Worm (Caenorhabditis elegans) whole organism, late embryonic: Measurements from ENCODE around the gene C42C1.19.

Source experiments
- C08G9.2 ChIP-seq: sonication (generic microtip); optimal IDR thresholded peaks from 2 replicates; lab custom pipeline; 2016; ENCODE audit warnings: mild to moderate bottlenecking, missing genetic modification characterization, moderate library complexity, missing compliant biosample characterization
- C38D4.7 ChIP-seq: fragments of 200-800 bp; sonication (Bioruptor generic); optimal IDR thresholded peaks from 2 replicates; lab custom pipeline; 2018; ENCODE audit warnings: mild to moderate bottlenecking, missing genetic modification characterization, moderate library complexity, missing compliant biosample characterization
- K09A11.1 ChIP-seq: sonication (generic microtip); optimal IDR thresholded peaks from 2 replicates; lab custom pipeline; 2017; ENCODE audit warnings: antibody characterized with exemption, mild to moderate bottlenecking, missing genetic modification characterization, missing compliant biosample characterization; ENCODE audit not compliant: insufficient read depth
- Y22D7AL.16 ChIP-seq: sonication (generic microtip); optimal IDR thresholded peaks from 2 replicates; lab custom pipeline; 2016; ENCODE audit warnings: missing genetic modification characterization, missing compliant biosample characterization
- ama-1 ChIP-seq: fragments of 150-350 bp; optimal IDR thresholded peaks from 2 replicates; lab custom pipeline; 2014
- ceh-14 ChIP-seq: sonication (generic microtip); optimal IDR thresholded peaks from 2 replicates; lab custom pipeline; 2016; ENCODE audit warnings: missing genotype, missing genetic modification characterization, missing compliant biosample characterization
- ceh-18 ChIP-seq: sonication (generic microtip); optimal IDR thresholded peaks from 2 replicates; lab custom pipeline; 2016; ENCODE audit warnings: missing genetic modification characterization, missing compliant biosample characterization
- ceh-19 ChIP-seq: fragments of 200-800 bp; sonication (Bioruptor generic); optimal IDR thresholded peaks from 2 replicates; lab custom pipeline; 2018; ENCODE audit warnings: mild to moderate bottlenecking, missing genetic modification characterization, missing compliant biosample characterization
- ceh-22 ChIP-seq: sonication (generic microtip); optimal IDR thresholded peaks from 2 replicates; lab custom pipeline; 2017; ENCODE audit warnings: missing biosample characterization, missing genetic modification characterization
- ceh-24 ChIP-seq: sonication (generic microtip); optimal IDR thresholded peaks from 2 replicates; lab custom pipeline; 2016; ENCODE audit warnings: mild to moderate bottlenecking, missing genetic modification characterization, missing compliant biosample characterization
- ceh-31 ChIP-seq: sonication (generic microtip); optimal IDR thresholded peaks from 2 replicates; lab custom pipeline; 2016; ENCODE audit warnings: missing genetic modification characterization, missing compliant biosample characterization
- ceh-34 ChIP-seq: sonication (generic microtip); optimal IDR thresholded peaks from 2 replicates; lab custom pipeline; 2016; ENCODE audit warnings: mild to moderate bottlenecking, missing genetic modification characterization, missing compliant biosample characterization
- ceh-45 ChIP-seq: fragments of 200-800 bp; sonication (Bioruptor generic); IDR thresholded peaks from 2 replicates; pipeline ENCODE4 v1.3.6; 2022; ENCODE audit warnings: missing genetic modification reagents, missing genetic modification characterization, missing compliant biosample characterization
- ceh-48 ChIP-seq: sonication (generic microtip); optimal IDR thresholded peaks from 2 replicates; lab custom pipeline; 2016; ENCODE audit warnings: missing genetic modification characterization, inconsistent platforms, missing compliant biosample characterization
- dmd-4 ChIP-seq: sonication (generic microtip); optimal IDR thresholded peaks from 2 replicates; lab custom pipeline; 2016; ENCODE audit warnings: borderline replicate concordance, missing genetic modification characterization, missing compliant biosample characterization
- dve-1 ChIP-seq: sonication (generic microtip); optimal IDR thresholded peaks from 2 replicates; lab custom pipeline; 2017; ENCODE audit warnings: antibody characterized with exemption, mild to moderate bottlenecking, missing genetic modification characterization, missing compliant biosample characterization
- elt-4 ChIP-seq: sonication (generic microtip); optimal IDR thresholded peaks from 2 replicates; lab custom pipeline; 2016; ENCODE audit warnings: missing genetic modification characterization, missing compliant biosample characterization
- ets-4 ChIP-seq: sonication (generic microtip); optimal IDR thresholded peaks from 2 replicates; lab custom pipeline; 2016; ENCODE audit warnings: missing genetic modification characterization, missing compliant biosample characterization
- hlh-13 ChIP-seq: fragments of 200-800 bp; sonication (Bioruptor generic); optimal IDR thresholded peaks from 2 replicates; lab custom pipeline; 2018; ENCODE audit warnings: mild to moderate bottlenecking, missing genetic modification characterization, missing compliant biosample characterization
- hlh-15 ChIP-seq: sonication (generic microtip); optimal IDR thresholded peaks from 2 replicates; lab custom pipeline; 2016; ENCODE audit warnings: missing genetic modification characterization, missing compliant biosample characterization
- lim-6 ChIP-seq: sonication (generic microtip); optimal IDR thresholded peaks from 2 replicates; lab custom pipeline; 2016; ENCODE audit warnings: missing genetic modification characterization, missing compliant biosample characterization
- lin-11 ChIP-seq: fragments of 200-800 bp; sonication (Bioruptor generic); optimal IDR thresholded peaks from 2 replicates; lab custom pipeline; 2018; ENCODE audit warnings: mild to moderate bottlenecking, missing genetic modification characterization, missing compliant biosample characterization
- madf-2 ChIP-seq: sonication (generic microtip); optimal IDR thresholded peaks from 2 replicates; lab custom pipeline; 2017; ENCODE audit warnings: missing genetic modification characterization, missing compliant biosample characterization
- nfya-1 ChIP-seq: sonication (generic microtip); optimal IDR thresholded peaks from 2 replicates; lab custom pipeline; 2017; ENCODE audit warnings: missing genetic modification characterization, mild to moderate bottlenecking, missing compliant biosample characterization, antibody characterized with exemption, moderate library complexity
- npax-4 ChIP-seq: sonication (generic microtip); optimal IDR thresholded peaks from 2 replicates; lab custom pipeline; 2016; ENCODE audit warnings: missing genetic modification characterization, missing compliant biosample characterization
- pag-3 ChIP-seq: sonication (generic microtip); optimal IDR thresholded peaks from 2 replicates; lab custom pipeline; 2016; ENCODE audit warnings: missing compliant biosample characterization, missing genetic modification characterization, borderline replicate concordance
- pha-4 ChIP-seq: fragments of 150-350 bp; optimal IDR thresholded peaks from 2 replicates; lab custom pipeline; 2018; ENCODE audit warnings: missing biosample characterization, missing genetic modification reagents, missing genetic modification characterization
- pros-1 ChIP-seq: fragments of 150-350 bp; optimal IDR thresholded peaks from 2 replicates; lab custom pipeline; 2014; ENCODE audit warnings: missing biosample characterization, missing genetic modification reagents, missing genetic modification characterization
- ref-2 ChIP-seq: sonication (generic microtip); optimal IDR thresholded peaks from 2 replicates; lab custom pipeline; 2016; ENCODE audit warnings: missing genetic modification characterization, missing compliant biosample characterization
- rnt-1 ChIP-seq: sonication (generic microtip); optimal IDR thresholded peaks from 2 replicates; lab custom pipeline; 2016; ENCODE audit warnings: missing genetic modification characterization, missing compliant biosample characterization
- sox-4 ChIP-seq: sonication (generic microtip); optimal IDR thresholded peaks from 2 replicates; lab custom pipeline; 2017; ENCODE audit warnings: mild to moderate bottlenecking, missing genetic modification characterization, inconsistent platforms, missing compliant biosample characterization
- syd-9 ChIP-seq: sonication (generic microtip); optimal IDR thresholded peaks from 2 replicates; lab custom pipeline; 2016; ENCODE audit warnings: mild to moderate bottlenecking, missing genetic modification characterization, moderate library complexity, missing compliant biosample characterization
- tbx-2 ChIP-seq: sonication (generic microtip); optimal IDR thresholded peaks from 2 replicates; lab custom pipeline; 2016; ENCODE audit warnings: missing genetic modification characterization, missing compliant biosample characterization
- unc-42 ChIP-seq: sonication (generic microtip); optimal IDR thresholded peaks from 2 replicates; lab custom pipeline; 2016; ENCODE audit warnings: missing genotype, missing genetic modification characterization, missing compliant biosample characterization
- unc-86 ChIP-seq: sonication (generic microtip); optimal IDR thresholded peaks from 2 replicates; lab custom pipeline; 2016; ENCODE audit warnings: missing genetic modification characterization, missing compliant biosample characterization
- zip-5 ChIP-seq: sonication (generic microtip); optimal IDR thresholded peaks from 2 replicates; lab custom pipeline; 2016; ENCODE audit warnings: missing genetic modification characterization, missing compliant biosample characterization

C42C1.19 gene

ce11 chrIV:12334142-12334541, 51.6 kb downstream of the C42C1.19 start:
- no peak for TF ChIP-seq ama-1 (lab: Kevin White, UChicago)
- no peak for TF ChIP-seq K09A11.1
- no peak for TF ChIP-seq sox-4

DNA sequence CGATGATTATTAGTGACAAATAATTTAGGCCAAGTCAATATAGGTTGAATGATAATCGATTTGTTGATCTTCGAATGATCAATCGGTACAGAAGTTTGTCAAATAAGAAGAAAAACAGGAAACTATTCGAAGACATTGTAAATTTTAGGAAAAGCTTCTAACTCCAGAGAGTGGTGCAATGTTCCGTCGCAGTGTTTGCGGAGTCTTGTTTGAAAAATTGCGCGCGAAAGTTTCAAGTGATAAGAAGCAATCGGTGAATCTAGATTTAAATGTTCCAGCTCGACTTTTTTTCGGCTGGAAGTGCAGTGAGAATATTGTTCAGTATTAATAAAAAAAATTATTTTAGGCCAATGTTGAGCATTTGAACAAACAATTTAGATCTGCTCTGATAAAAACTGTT, 52.2 kb downstream of the C42C1.19 start:
- TF ChIP-seq syd-9 (tag; lab: Kevin White, UChicago) = no peak
- TF ChIP-seq pha-4 (tag; lab: Kevin White, UChicago) = no peak
- no peak for TF ChIP-seq C08G9.2 (tag; lab: Kevin White, UChicago)
- no peak for TF ChIP-seq ceh-14 (tag; lab: Kevin White, UChicago)
- TF ChIP-seq elt-4 (tag; lab: Kevin White, UChicago) = no peak
- no peak for TF ChIP-seq unc-42 (tag; lab: Kevin White, UChicago)
- TF ChIP-seq ets-4 = no peak
- no peak for TF ChIP-seq unc-86
- no peak for TF ChIP-seq dve-1 (tag; lab: Kevin White, UChicago)

DNA sequence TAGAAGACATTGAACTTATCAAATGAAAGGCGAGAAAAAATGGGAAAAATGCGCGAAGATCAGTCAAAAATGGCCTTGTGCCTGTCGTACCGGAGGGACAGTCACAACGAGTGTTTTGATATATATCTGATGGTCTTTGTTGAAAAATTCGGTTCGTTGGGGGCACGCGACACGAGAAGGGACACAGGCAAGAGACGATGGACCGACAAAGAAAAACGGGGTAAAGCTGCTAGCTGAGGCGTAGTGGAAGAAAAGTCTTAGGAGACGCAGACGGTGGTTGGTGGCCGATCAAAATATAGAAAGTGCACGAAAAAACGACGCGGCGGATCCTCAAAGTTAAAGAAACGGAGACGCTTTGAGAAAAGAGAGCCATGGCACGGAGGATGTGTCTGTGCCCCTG, 52.7 kb downstream of the C42C1.19 start:
- TF ChIP-seq tbx-2 (tag; lab: Kevin White, UChicago) (peak; percentile 21), ceh-18 (tag; lab: Kevin White, UChicago) (peak; percentile 36), pha-4 (tag; lab: Kevin White, UChicago) (no peak), rnt-1 (tag; lab: Kevin White, UChicago) (peak; percentile 30), nfya-1 (peak; percentile 30)
- TF ChIP-seq, all 69 proteins: peak for 4

DNA sequence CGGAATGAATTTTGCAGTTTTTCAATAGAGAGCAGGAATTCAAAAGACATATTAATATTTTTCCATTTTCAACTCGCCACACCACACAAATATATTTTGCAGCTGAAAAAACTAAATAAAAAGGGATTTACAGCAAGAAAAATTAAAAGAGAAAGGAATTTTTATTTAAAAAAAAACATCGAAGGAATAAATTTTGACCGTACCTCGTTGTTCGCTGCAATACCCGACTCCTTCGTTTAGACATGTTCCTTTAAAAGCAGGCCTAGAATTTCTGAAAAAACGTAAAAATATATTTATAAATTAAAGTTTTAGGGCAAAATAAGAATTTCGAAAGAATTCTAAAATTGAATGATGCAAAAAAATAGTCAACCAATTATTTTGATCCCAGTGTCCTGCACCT, 53.3 kb downstream of the C42C1.19 start, which contains the start of gene F19B6.1:
Gene F19B6.1, minus strand, starts transcription at position 278 of the 400 bp plus-strand sequence.
- TF ChIP-seq hlh-15 (no peak), hlh-13 (GFP tag; lab: Kevin White, UChicago) (no peak), npax-4 (tag; lab: Kevin White, UChicago) (no peak), C38D4.7 (GFP tag; lab: Kevin White, UChicago) (no peak), unc-42 (tag; lab: Kevin White, UChicago) (no peak), ceh-34 (tag; lab: Kevin White, UChicago) (no peak), ama-1 (lab: Kevin White, UChicago) (no peak), madf-2 (tag; lab: Kevin White, UChicago) (no peak), ceh-19 (GFP tag; lab: Kevin White, UChicago) (no peak), syd-9 (tag; lab: Kevin White, UChicago) (no peak), zip-5 (tag; lab: Kevin White, UChicago) (no peak), lim-6 (tag; lab: Kevin White, UChicago) (no peak), ceh-48 (no peak), ceh-31 (tag; lab: Kevin White, UChicago) (no peak)

DNA sequence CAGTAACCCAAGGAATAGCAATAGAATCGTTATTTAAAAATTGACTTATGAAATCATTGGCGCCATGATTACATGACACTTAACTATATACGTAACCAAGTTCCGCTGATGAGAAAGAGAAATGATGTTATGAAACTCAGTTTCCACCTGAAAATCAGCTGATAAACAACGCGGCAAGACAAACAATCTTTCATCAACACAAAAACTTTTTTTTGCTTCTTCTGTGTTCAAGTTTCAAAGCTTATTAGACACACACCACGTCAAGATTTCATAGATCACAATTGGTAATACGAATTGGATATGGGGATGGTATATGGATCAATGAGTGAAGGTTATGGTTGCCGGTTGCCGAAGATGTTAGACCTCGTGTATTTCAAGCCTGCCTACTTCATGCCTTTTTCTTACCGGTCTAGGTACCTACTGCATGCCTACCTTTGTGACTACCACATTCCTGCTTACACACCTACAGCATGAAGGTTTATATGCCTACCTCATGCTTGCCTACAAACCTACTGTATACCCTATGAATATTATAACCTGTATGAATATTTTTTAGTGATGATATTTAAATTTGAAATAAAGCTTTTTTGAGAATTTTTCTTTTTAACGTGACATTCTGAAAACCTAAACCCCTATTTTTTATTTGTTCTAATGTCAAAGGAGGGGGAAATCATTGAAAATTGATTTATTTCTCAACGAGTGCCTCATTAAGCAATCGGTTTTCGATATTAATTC, 54.5 kb downstream of the C42C1.19 start, which contains the start of the genes F19B6.10 and wht-5:
Gene F19B6.10, plus strand, starts transcription at position 301 of the 735 bp plus-strand sequence.
Gene wht-5, plus strand, starts transcription at position 685 of the 735 bp plus-strand sequence.
- no peak for TF ChIP-seq Y22D7AL.16 (tag; lab: Kevin White, UChicago)
- no peak for TF ChIP-seq nfya-1
- no peak for TF ChIP-seq lim-6 (tag; lab: Kevin White, UChicago)
- TF ChIP-seq syd-9 (tag; lab: Kevin White, UChicago) = no peak
- TF ChIP-seq pag-3 (tag; lab: Kevin White, UChicago) = no peak
- TF ChIP-seq ceh-45 (GFP tag; lab: Robert Waterston, UW) = no peak
- no peak for TF ChIP-seq ceh-24 (tag; lab: Kevin White, UChicago)
- no peak for TF ChIP-seq ceh-22 (tag; lab: Kevin White, UChicago)
- no peak for TF ChIP-seq dmd-4
- TF ChIP-seq ref-2 (tag; lab: Kevin White, UChicago) = no peak
- TF ChIP-seq lin-11 (tag; lab: Kevin White, UChicago) = no peak
- TF ChIP-seq pros-1 (tag; lab: Kevin White, UChicago) = no peak
- TF ChIP-seq ets-4 = no peak
